Fruit fly (Drosophila melanogaster): ENCODE results near the gene CG18171.

dm6 chr3L:1742552-1743097, 19.7 kb upstream of the CG18171 start:
- TF ChIP-seq EcR (GFP tag; optimal IDR thresholded peaks at IDR 0.05) (peak; percentile 43), CG4496 (GFP tag; IDR thresholded peaks at IDR 0.05) (no peak), CG13204 (GFP tag; optimal IDR thresholded peaks at IDR 0.05) (peak; percentile 44), CG9948 (tag; optimal IDR thresholded peaks at IDR 0.05) (no peak)

All from whole organism, pupa.